Fruit fly (Drosophila melanogaster): Measurements from ENCODE around the gene bowl.

The bowl gene

DNA sequence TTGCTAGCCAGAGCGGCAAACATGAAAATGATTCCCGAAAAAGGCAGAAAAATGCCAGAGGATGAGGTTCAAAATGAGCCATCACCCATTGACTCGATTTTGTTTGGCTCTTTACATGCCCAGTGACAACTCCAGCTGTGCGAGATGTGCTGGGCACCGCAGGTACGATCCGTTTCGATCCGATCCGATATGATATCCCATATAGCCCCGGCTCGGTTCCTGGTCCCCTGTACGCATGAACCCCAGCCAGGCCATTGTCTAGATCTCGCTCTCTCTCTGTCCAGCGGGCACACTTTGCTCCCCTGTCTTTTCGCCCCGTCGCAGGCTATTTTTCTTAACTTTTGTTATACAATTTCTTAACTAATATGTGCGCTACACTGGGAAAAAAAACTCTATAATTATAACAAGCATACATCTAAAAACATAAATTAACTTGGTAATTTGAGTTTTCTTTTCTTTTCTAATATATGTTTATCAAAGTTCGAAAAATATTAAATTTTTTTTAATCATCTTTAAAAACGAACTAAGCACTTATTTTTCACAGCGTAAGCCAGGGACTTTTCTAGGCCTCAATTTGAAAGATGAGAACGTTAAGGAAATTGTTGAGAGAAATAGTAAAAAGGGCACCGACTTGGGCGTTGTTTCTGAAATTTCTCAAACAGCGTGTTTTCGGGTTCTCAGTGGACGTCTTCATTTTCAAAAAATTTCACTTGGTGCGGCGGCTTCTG is 56.1 kb downstream of the bowl start:
- TF ChIP-seq HmgD (GFP tag; optimal IDR thresholded peaks at IDR 0.05) (no peak), CG12236 (GFP tag; optimal IDR thresholded peaks at IDR 0.05) (peak; percentile 73), Lhr (GFP tag; optimal IDR thresholded peaks at IDR 0.05) (peak; percentile 52), tll (GFP tag; optimal IDR thresholded peaks at IDR 0.05) (peak in 1 of 2 experiments; percentile 80), CG9727 (GFP tag; optimal IDR thresholded peaks at IDR 0.05) (peak; percentile 98), HLH3B (GFP tag; IDR thresholded peaks at IDR 0.05) (no peak), CG1602 (GFP tag; optimal IDR thresholded peaks at IDR 0.05) (peak; percentile 79), rib (GFP tag; IDR thresholded peaks at IDR 0.05) (no peak), D19A (tag; optimal IDR thresholded peaks at IDR 0.05) (peak; percentile 87), Abd-B (GFP tag; optimal IDR thresholded peaks at IDR 0.05) (peak; percentile 49), CG18476 (GFP tag; optimal IDR thresholded peaks at IDR 0.05) (peak; percentile 36), unpg (GFP tag; optimal IDR thresholded peaks at IDR 0.05) (peak; percentile 79), CG12104 (GFP tag; optimal IDR thresholded peaks at IDR 0.05) (peak; percentile 71), CG10654 (GFP tag; optimal IDR thresholded peaks at IDR 0.05) (peak; percentile 59), eve (GFP tag; optimal IDR thresholded peaks at IDR 0.05) (peak; percentile 45 to 59), crc (GFP tag; optimal IDR thresholded peaks at IDR 0.05) (no peak), CG2712 (tag; optimal IDR thresholded peaks at IDR 0.05) (peak; percentile 96), gfzf (GFP tag; optimal IDR thresholded peaks at IDR 0.05) (no peak), CG32767 (GFP tag; IDR thresholded peaks at IDR 0.05) (0 out of 2 replicates have a peak, but pooled peaks have one; percentile 44), CkIIα-i1 (GFP tag; IDR thresholded peaks at IDR 0.05) (no peak), exex (tag; optimal IDR thresholded peaks at IDR 0.05) (no peak), tio (GFP tag; optimal IDR thresholded peaks at IDR 0.05) (peak; percentile 73), CG17829 (tag; optimal IDR thresholded peaks at IDR 0.05) (peak; percentile 97), CG17328 (GFP tag; IDR thresholded peaks at IDR 0.05) (peak; percentile 87), onecut (GFP tag; IDR thresholded peaks at IDR 0.05) (peak; percentile 51), so (GFP tag; IDR thresholded peaks at IDR 0.05) (0 out of 3 replicates have a peak, but pooled peaks have one; percentile 18), CG16815 (GFP tag; optimal IDR thresholded peaks at IDR 0.05) (peak; percentile 86), CG5953 (GFP tag; IDR thresholded peaks at IDR 0.05) (no peak), CG3407 (GFP tag; optimal IDR thresholded peaks at IDR 0.05) (peak; percentile 85), zen2 (GFP tag; IDR thresholded peaks at IDR 0.05; ENCODE audit: partially characterized antibody) (no peak), CG15696 (tag; optimal IDR thresholded peaks at IDR 0.05) (peak; percentile 99), stc (GFP tag; IDR thresholded peaks at IDR 0.05) (no peak), pros (GFP tag; optimal IDR thresholded peaks at IDR 0.05) (peak; percentile 97), CG6813 (GFP tag; optimal IDR thresholded peaks at IDR 0.05) (peak; percentile 60), Side (GFP tag; optimal IDR thresholded peaks at IDR 0.05) (peak; percentile 27), CG3995 (GFP tag; optimal IDR thresholded peaks at IDR 0.05) (no peak), salm (tag; optimal IDR thresholded peaks at IDR 0.05) (peak; percentile 45), CG4404 (GFP tag; IDR thresholded peaks at IDR 0.05) (peak; percentile 94), CHES-1-like (GFP tag; optimal IDR thresholded peaks at IDR 0.05) (peak; percentile 46), CG8765 (GFP tag; IDR thresholded peaks at IDR 0.05) (peak; percentile 82), trh (GFP tag; optimal IDR thresholded peaks at IDR 0.05) (peak; percentile 21), CG3065 (GFP tag; optimal IDR thresholded peaks at IDR 0.05) (peak; percentile 43), CG9437 (GFP tag; optimal IDR thresholded peaks at IDR 0.05) (peak; percentile 33), CrebB (tag; optimal IDR thresholded peaks at IDR 0.05) (peak; percentile 7), CG2199 (GFP tag; IDR thresholded peaks at IDR 0.05) (peak; percentile 78; the same call in 2 of the 3 replicates), CG4328 (GFP tag; optimal IDR thresholded peaks at IDR 0.05) (peak; percentile 13), CG1233 (GFP tag; optimal IDR thresholded peaks at IDR 0.05) (peak; percentile 72), Hmr (GFP tag; optimal IDR thresholded peaks at IDR 0.05) (no peak), bcd (GFP tag; optimal IDR thresholded peaks at IDR 0.05) (peak; percentile 41)

Data from whole organism, embryonic.